Worm (Caenorhabditis elegans) whole organism, L4/young adult: ENCODE measurements around the gene srsx-24.

Experiments used
- W03F9.2 ChIP-seq: fragments of 150-350 bp; optimal IDR thresholded peaks from 2 replicates; lab custom pipeline; 2014; ENCODE audit warnings: missing biosample characterization, missing genetic modification characterization
- dao-5 ChIP-seq: sonication (generic microtip); optimal IDR thresholded peaks from 2 replicates; lab custom pipeline; 2016; ENCODE audit warnings: missing genotype, missing genetic modification characterization, moderate library complexity, missing compliant biosample characterization
- him-1 ChIP-seq: sonication (generic microtip); optimal IDR thresholded peaks from 2 replicates; lab custom pipeline; 2016; ENCODE audit warnings: missing genotype, missing genetic modification reagents, missing genetic modification characterization, missing compliant biosample characterization

- TF ChIP-seq him-1 (tag; lab: Kevin White, UChicago), result no peak
- no peak for TF ChIP-seq W03F9.2 (tag; lab: Kevin White, UChicago)
- TF ChIP-seq dao-5 (tag; lab: Kevin White, UChicago), result no peak
Observed at ce11 chrV:7400095-7400494, 20.8 kb upstream of the srsx-24 start, which contains the start of gene cnc-9.
